Worm (Caenorhabditis elegans) whole organism, mixed stage, embryonic: ENCODE results near the gene nlp-70.

Experiments used
- blmp-1 ChIP-seq: fragments of 150-350 bp; optimal IDR thresholded peaks from 2 replicates; lab custom pipeline; 2014; ENCODE audit warnings: missing biosample characterization, missing genetic modification characterization
- drap-1 ChIP-seq: fragments of 200-800 bp; sonication (Bioruptor generic); optimal IDR thresholded peaks from 3 replicates; lab custom pipeline; 2018; ENCODE audit warnings: mild to moderate bottlenecking, missing genetic modification characterization, missing compliant biosample characterization
- lin-13 ChIP-seq: fragments of 150-350 bp; optimal IDR thresholded peaks from 2 replicates; lab custom pipeline; 2014; ENCODE audit warnings: missing biosample characterization, missing genetic modification characterization
- mls-2 ChIP-seq: sonication (generic microtip); optimal IDR thresholded peaks from 2 replicates; lab custom pipeline; 2016; ENCODE audit warnings: mild to moderate bottlenecking, missing genetic modification characterization, moderate library complexity, missing compliant biosample characterization
- nhr-28 ChIP-seq: fragments of 150-350 bp; optimal IDR thresholded peaks from 2 replicates; lab custom pipeline; 2014; ENCODE audit warnings: missing biosample characterization, missing genetic modification characterization
- pha-4 ChIP-seq: fragments of 150-350 bp; optimal IDR thresholded peaks from 2 replicates; lab custom pipeline; 2018; ENCODE audit warnings: missing biosample characterization, missing genetic modification reagents, missing genetic modification characterization
- snpc-4 ChIP-seq: fragments of 150-350 bp; optimal IDR thresholded peaks from 2 replicates; lab custom pipeline; 2014; ENCODE audit warnings: missing biosample characterization, missing genetic modification characterization
- unc-39 ChIP-seq: fragments of 150-350 bp; optimal IDR thresholded peaks from 2 replicates; lab custom pipeline; 2014; ENCODE audit warnings: missing biosample characterization, missing genetic modification characterization

- TF ChIP-seq pha-4 (tag; lab: Kevin White, UChicago) (no peak), nhr-28 (tag; lab: Kevin White, UChicago) (no peak), unc-39 (tag; lab: Kevin White, UChicago) (no peak), drap-1 (GFP tag; lab: Kevin White, UChicago) (no peak), mls-2 (tag; lab: Kevin White, UChicago) (no peak), lin-13 (tag; lab: Kevin White, UChicago) (no peak), snpc-4 (no peak), blmp-1 (tag; lab: Kevin White, UChicago) (no peak)
These were observed 12.1 kb upstream of the nlp-70 start for ce11 chrV:284808-285207.
